Worm (Caenorhabditis elegans) whole organism, late embryonic: ENCODE results near the gene Y51H7BR.7.
"Not testable (repeated sequence)": the region's sequence is repeated elsewhere in the genome, so short reads cannot be mapped to it uniquely, and the experiment has no call there.

ENCODE experiments used
- F13H6.1 ChIP-seq: sonication (generic microtip); optimal IDR thresholded peaks from 2 replicates; lab custom pipeline; 2016; ENCODE audit warnings: missing genetic modification characterization, missing compliant biosample characterization
- K02D7.2 ChIP-seq: sonication (generic microtip); optimal IDR thresholded peaks from 2 replicates; lab custom pipeline; 2017; ENCODE audit warnings: mild to moderate bottlenecking, missing genetic modification characterization, missing compliant biosample characterization
- ceh-14 ChIP-seq: sonication (generic microtip); optimal IDR thresholded peaks from 2 replicates; lab custom pipeline; 2016; ENCODE audit warnings: missing genotype, missing genetic modification characterization, missing compliant biosample characterization
- ceh-18 ChIP-seq: sonication (generic microtip); optimal IDR thresholded peaks from 2 replicates; lab custom pipeline; 2016; ENCODE audit warnings: missing genetic modification characterization, missing compliant biosample characterization
- ceh-2 ChIP-seq: sonication (generic microtip); optimal IDR thresholded peaks from 2 replicates; lab custom pipeline; 2016; ENCODE audit warnings: missing genotype, missing genetic modification characterization, missing compliant biosample characterization
- ceh-24 ChIP-seq: sonication (generic microtip); optimal IDR thresholded peaks from 2 replicates; lab custom pipeline; 2016; ENCODE audit warnings: mild to moderate bottlenecking, missing genetic modification characterization, missing compliant biosample characterization
- ceh-34 ChIP-seq: sonication (generic microtip); optimal IDR thresholded peaks from 2 replicates; lab custom pipeline; 2016; ENCODE audit warnings: mild to moderate bottlenecking, missing genetic modification characterization, missing compliant biosample characterization
- ceh-45 ChIP-seq: fragments of 200-800 bp; sonication (Bioruptor generic); IDR thresholded peaks from 2 replicates; pipeline ENCODE4 v1.3.6; 2022; ENCODE audit warnings: missing genetic modification reagents, missing genetic modification characterization, missing compliant biosample characterization
- ceh-9 ChIP-seq: sonication (generic microtip); optimal IDR thresholded peaks from 2 replicates; lab custom pipeline; 2016; ENCODE audit warnings: mild to moderate bottlenecking, missing genetic modification characterization, inconsistent platforms, missing compliant biosample characterization
- che-1 ChIP-seq: sonication (generic microtip); optimal IDR thresholded peaks from 2 replicates; lab custom pipeline; 2016; ENCODE audit warnings: mild to moderate bottlenecking, missing genetic modification characterization, missing compliant biosample characterization
- elt-2 ChIP-seq: sonication (generic microtip); optimal IDR thresholded peaks from 2 replicates; lab custom pipeline; 2016; ENCODE audit warnings: missing genetic modification reagents, missing genetic modification characterization, missing compliant biosample characterization
- ets-4 ChIP-seq: sonication (generic microtip); optimal IDR thresholded peaks from 2 replicates; lab custom pipeline; 2016; ENCODE audit warnings: missing genetic modification characterization, missing compliant biosample characterization
- eyg-1 ChIP-seq: sonication (generic microtip); optimal IDR thresholded peaks from 2 replicates; lab custom pipeline; 2016; ENCODE audit warnings: missing genotype, missing genetic modification characterization, missing compliant biosample characterization
- fkh-6 ChIP-seq: sonication (generic microtip); optimal IDR thresholded peaks from 2 replicates; lab custom pipeline; 2016; ENCODE audit warnings: missing genetic modification characterization, missing compliant biosample characterization
- gmeb-2 ChIP-seq: sonication (generic microtip); optimal IDR thresholded peaks from 2 replicates; lab custom pipeline; 2016; ENCODE audit warnings: missing genetic modification characterization, inconsistent platforms, missing compliant biosample characterization
- hlh-13 ChIP-seq: fragments of 200-800 bp; sonication (Bioruptor generic); optimal IDR thresholded peaks from 2 replicates; lab custom pipeline; 2018; ENCODE audit warnings: mild to moderate bottlenecking, missing genetic modification characterization, missing compliant biosample characterization
- hlh-6 ChIP-seq: sonication (generic microtip); optimal IDR thresholded peaks from 2 replicates; lab custom pipeline; 2016; ENCODE audit warnings: missing genotype, missing genetic modification characterization, missing compliant biosample characterization
- lim-6 ChIP-seq: sonication (generic microtip); optimal IDR thresholded peaks from 2 replicates; lab custom pipeline; 2016; ENCODE audit warnings: missing genetic modification characterization, missing compliant biosample characterization
- lin-11 ChIP-seq: fragments of 200-800 bp; sonication (Bioruptor generic); optimal IDR thresholded peaks from 2 replicates; lab custom pipeline; 2018; ENCODE audit warnings: mild to moderate bottlenecking, missing genetic modification characterization, missing compliant biosample characterization
- mec-3 ChIP-seq: sonication (generic microtip); optimal IDR thresholded peaks from 2 replicates; lab custom pipeline; 2016; ENCODE audit warnings: borderline replicate concordance, missing genetic modification characterization, missing compliant biosample characterization
- nfya-1 ChIP-seq: sonication (generic microtip); optimal IDR thresholded peaks from 2 replicates; lab custom pipeline; 2017; ENCODE audit warnings: missing genetic modification characterization, mild to moderate bottlenecking, missing compliant biosample characterization, antibody characterized with exemption, moderate library complexity
- nhr-11 ChIP-seq: fragments of 150-350 bp; optimal IDR thresholded peaks from 2 replicates; lab custom pipeline; 2014; ENCODE audit warnings: missing biosample characterization, missing genetic modification characterization
- npax-4 ChIP-seq: sonication (generic microtip); optimal IDR thresholded peaks from 2 replicates; lab custom pipeline; 2016; ENCODE audit warnings: missing genetic modification characterization, missing compliant biosample characterization
- pat-9 ChIP-seq: fragments of 200-800 bp; sonication (Bioruptor generic); optimal IDR thresholded peaks from 2 replicates; lab custom pipeline; 2018; ENCODE audit warnings: mild to moderate bottlenecking, missing genetic modification characterization, moderate library complexity, missing compliant biosample characterization
- pax-1 ChIP-seq: fragments of 150-350 bp; optimal IDR thresholded peaks from 2 replicates; lab custom pipeline; 2014; ENCODE audit warnings: missing biosample characterization, missing genetic modification characterization
- pha-2 ChIP-seq: sonication (generic microtip); optimal IDR thresholded peaks from 2 replicates; lab custom pipeline; 2017; ENCODE audit warnings: mild to moderate bottlenecking, missing genetic modification characterization, missing compliant biosample characterization
- pros-1 ChIP-seq: fragments of 150-350 bp; optimal IDR thresholded peaks from 2 replicates; lab custom pipeline; 2014; ENCODE audit warnings: missing biosample characterization, missing genetic modification reagents, missing genetic modification characterization
- sdc-2 ChIP-seq: sonication (generic microtip); optimal IDR thresholded peaks from 2 replicates; lab custom pipeline; 2016; ENCODE audit warnings: missing genotype, missing genetic modification characterization, missing compliant biosample characterization
- sox-2 ChIP-seq: fragments of 200-800 bp; sonication (Bioruptor generic); IDR thresholded peaks from 2 replicates; pipeline ENCODE4 v1.3.6; 2022; ENCODE audit warnings: missing genetic modification reagents, missing genetic modification characterization, missing compliant biosample characterization
- sox-4 ChIP-seq: sonication (generic microtip); optimal IDR thresholded peaks from 2 replicates; lab custom pipeline; 2017; ENCODE audit warnings: mild to moderate bottlenecking, missing genetic modification characterization, inconsistent platforms, missing compliant biosample characterization
- syd-9 ChIP-seq: sonication (generic microtip); optimal IDR thresholded peaks from 2 replicates; lab custom pipeline; 2016; ENCODE audit warnings: mild to moderate bottlenecking, missing genetic modification characterization, moderate library complexity, missing compliant biosample characterization
- tbx-2 ChIP-seq: sonication (generic microtip); optimal IDR thresholded peaks from 2 replicates; lab custom pipeline; 2016; ENCODE audit warnings: missing genetic modification characterization, missing compliant biosample characterization
- unc-86 ChIP-seq: sonication (generic microtip); optimal IDR thresholded peaks from 2 replicates; lab custom pipeline; 2016; ENCODE audit warnings: missing genetic modification characterization, missing compliant biosample characterization
- ztf-16 ChIP-seq: sonication (generic microtip); optimal IDR thresholded peaks from 2 replicates; lab custom pipeline; 2017; ENCODE audit warnings: missing genetic modification characterization, missing compliant biosample characterization

Gene Y51H7BR.7

ce11 chrII:1550501-1550900 is 25.1 kb upstream of the Y51H7BR.7 start, which contains the start of the genes fbxb-52 and fbxb-51:
TSS of gene fbxb-52 (minus strand) at chrII:1550601.
TSS of gene fbxb-51 (plus strand) at chrII:1550712.
- TF ChIP-seq ceh-14 (tag; lab: Kevin White, UChicago) (no peak), ceh-34 (tag; lab: Kevin White, UChicago) (no peak), fkh-6 (tag; lab: Kevin White, UChicago) (no peak), sox-4 (tag; lab: Kevin White, UChicago) (no peak), che-1 (no peak)

ce11 chrII:1545625-1546024 is 20.2 kb upstream of the Y51H7BR.7 start, which contains the start of gene K05F6.12:
TSS of gene K05F6.12 (plus strand) at chrII:1545925.
- TF ChIP-seq ceh-45 (no peak), eyg-1 (tag; lab: Kevin White, UChicago) (no peak), nhr-11 (tag; lab: Kevin White, UChicago) (no peak), hlh-6 (no peak), ceh-2 (no peak), che-1 (no peak), sox-2 (GFP tag; lab: Robert Waterston, UW) (no peak), nfya-1 (tag; lab: Kevin White, UChicago) (no peak), ceh-24 (tag; lab: Kevin White, UChicago) (no peak), ceh-18 (tag; lab: Kevin White, UChicago) (no peak), pax-1 (no peak), ztf-16 (no peak), mec-3 (tag; lab: Kevin White, UChicago) (no peak), pat-9 (no peak)

ce11 chrII:1543182-1543581 is 17.8 kb upstream of the Y51H7BR.7 start, which contains the start of gene K05F6.4:
TSS of gene K05F6.4 (plus strand) at chrII:1543482.
- TF ChIP-seq eyg-1, ceh-9, ceh-24 (tag; lab: Kevin White, UChicago): not testable (repeated sequence)

ce11 chrII:1540628-1541027 is 15.2 kb upstream of the Y51H7BR.7 start, which contains the start of gene poml-4:
TSS of gene poml-4 (plus strand) at chrII:1540928.
- not testable (repeated sequence) for TF ChIP-seq nfya-1, unc-86, ceh-18 (tag; lab: Kevin White, UChicago)
- TF ChIP-seq, all 69 proteins: peak for 0; not testable (repeated sequence) for 69

ce11 chrII:1538589-1538988 is 13.2 kb upstream of the Y51H7BR.7 start, which contains the start of gene fbxb-44:
TSS of gene fbxb-44 (plus strand) at chrII:1538889.
- TF ChIP-seq ets-4 (tag; lab: Kevin White, UChicago), result no peak
- TF ChIP-seq ceh-9 (tag; lab: Kevin White, UChicago), result no peak
- TF ChIP-seq lin-11 (tag; lab: Kevin White, UChicago), result no peak

- no peak for TF ChIP-seq gmeb-2 (tag; lab: Kevin White, UChicago)
- TF ChIP-seq elt-2, result no peak
- no peak for TF ChIP-seq che-1
- TF ChIP-seq npax-4 (tag; lab: Kevin White, UChicago), result no peak
- TF ChIP-seq K02D7.2, result no peak
- no peak for TF ChIP-seq pha-2
These were observed 11.9 kb upstream of the Y51H7BR.7 start, which contains the start of gene fbxb-42 for ce11 chrII:1537321-1537720. TSS of gene fbxb-42 (plus strand) at chrII:1537621.

DNA sequence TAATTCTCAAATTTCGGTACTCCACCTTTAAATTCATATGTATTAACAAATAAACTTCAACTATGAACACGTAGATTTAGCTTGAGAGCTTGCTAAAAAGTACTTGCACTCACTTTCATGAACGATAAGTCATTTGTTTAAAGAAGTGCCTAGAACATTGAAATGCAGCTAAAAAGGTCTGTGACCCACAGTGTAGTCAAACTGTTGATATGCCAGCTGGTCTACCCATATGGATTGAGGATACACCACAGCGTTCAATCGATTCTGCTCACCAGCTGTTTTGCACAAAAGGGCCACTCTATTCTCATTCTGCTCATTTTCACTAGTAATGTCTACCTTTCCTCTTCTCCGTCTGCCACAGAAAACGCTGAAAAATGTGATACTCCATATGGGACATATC is 10.5 kb upstream of the Y51H7BR.7 start, which contains the start of gene fbxb-43:
Gene fbxb-43 (plus strand): TSS at position 301 of the 400 bp plus-strand sequence.
- TF ChIP-seq sdc-2 (tag; lab: Kevin White, UChicago), result no peak
- no peak for TF ChIP-seq sox-4 (tag; lab: Kevin White, UChicago)
- no peak for TF ChIP-seq ceh-14 (tag; lab: Kevin White, UChicago)
- TF ChIP-seq fkh-6 (tag; lab: Kevin White, UChicago), result no peak
- no peak for TF ChIP-seq lim-6 (tag; lab: Kevin White, UChicago)
- TF ChIP-seq ceh-45, result no peak
- no peak for TF ChIP-seq gmeb-2 (tag; lab: Kevin White, UChicago)
- TF ChIP-seq pha-2, result no peak
- TF ChIP-seq F13H6.1 (tag; lab: Kevin White, UChicago), result no peak
- TF ChIP-seq syd-9 (tag; lab: Kevin White, UChicago), result no peak
- TF ChIP-seq tbx-2 (tag; lab: Kevin White, UChicago), result no peak
- TF ChIP-seq hlh-13 (GFP tag; lab: Kevin White, UChicago), result no peak
- no peak for TF ChIP-seq pros-1
